Worm (Caenorhabditis elegans) whole organism, L4 larva: ENCODE measurements around the gene F59A1.13.
A peak's percentile ranks its signal among the peaks of the same experiment; 100 is the strongest.

Source experiments
- D1046.2 ChIP-seq: fragments of 200-800 bp; sonication (Bioruptor generic); IDR thresholded peaks from 2 replicates; pipeline ENCODE4 v1.3.6; 2022; ENCODE audit warnings: missing genetic modification characterization, missing compliant biosample characterization
- F10B5.3 ChIP-seq: sonication (generic microtip); optimal IDR thresholded peaks from 2 replicates; lab custom pipeline; 2016; ENCODE audit warnings: mild to moderate bottlenecking, missing genetic modification characterization, missing compliant biosample characterization
- F26F4.8 ChIP-seq: fragments of 200-800 bp; sonication (Bioruptor generic); conservative IDR thresholded peaks from 2 replicates; pipeline ENCODE4 v1.3.6; 2022; ENCODE audit warnings: missing genetic modification characterization, missing compliant biosample characterization
- R02D3.7 ChIP-seq: fragments of 150-350 bp; sonication (generic microtip); optimal IDR thresholded peaks from 3 replicates; lab custom pipeline; 2014; ENCODE audit warnings: missing biosample characterization, missing genetic modification characterization
- T26A8.4 ChIP-seq: fragments of 200-800 bp; sonication (Bioruptor generic); IDR thresholded peaks from 2 replicates; pipeline ENCODE4 v1.3.6; 2022; ENCODE audit warnings: missing genetic modification characterization, missing compliant biosample characterization
- Y5F2A.4 ChIP-seq: fragments of 200-800 bp; sonication (Bioruptor generic); optimal IDR thresholded peaks from 2 replicates; lab custom pipeline; 2018; ENCODE audit warnings: mild to moderate bottlenecking, missing genetic modification characterization, missing compliant biosample characterization
- Y75B8A.6 ChIP-seq: fragments of 200-800 bp; sonication (Bioruptor generic); IDR thresholded peaks from 2 replicates; pipeline ENCODE4 v1.3.6; 2022; ENCODE audit warnings: missing genetic modification reagents, missing genetic modification characterization, missing compliant biosample characterization
- ZK337.2 ChIP-seq: fragments of 200-800 bp; sonication (Bioruptor generic); IDR thresholded peaks from 2 replicates; pipeline ENCODE4 v1.3.6; 2022; ENCODE audit warnings: missing genetic modification reagents, missing genetic modification characterization, missing compliant biosample characterization
- aly-2 ChIP-seq: sonication (generic microtip); optimal IDR thresholded peaks from 2 replicates; lab custom pipeline; 2018; ENCODE audit warnings: missing biosample characterization, missing genetic modification characterization
- ama-1 ChIP-seq: fragments of 150-350 bp; optimal IDR thresholded peaks from 2 replicates; lab custom pipeline; 2014; ENCODE audit warnings: inconsistent platforms, mixed read lengths
- ceh-28 ChIP-seq: fragments of 150-350 bp; optimal IDR thresholded peaks from 2 replicates; lab custom pipeline; 2014; ENCODE audit warnings: missing biosample characterization, missing genetic modification reagents, missing genetic modification characterization
- ceh-44 ChIP-seq: fragments of 200-800 bp; sonication (Bioruptor generic); IDR thresholded peaks from 2 replicates; pipeline ENCODE4 v1.3.6; 2022; ENCODE audit warnings: missing genetic modification reagents, missing genetic modification characterization, missing compliant biosample characterization
- ceh-62 ChIP-seq: sonication (generic microtip); optimal IDR thresholded peaks from 2 replicates; lab custom pipeline; 2017; ENCODE audit warnings: missing biosample characterization, missing genetic modification characterization
- ceh-82 ChIP-seq: sonication (generic microtip); optimal IDR thresholded peaks from 2 replicates; lab custom pipeline; 2017; ENCODE audit warnings: missing biosample characterization, missing genetic modification characterization
- ces-1 ChIP-seq: fragments of 150-350 bp; sonication (generic microtip); optimal IDR thresholded peaks from 4 replicates; lab custom pipeline; 2014; ENCODE audit warnings: missing biosample characterization, missing genetic modification reagents, missing genetic modification characterization
- ctbp-1 ChIP-seq: fragments of 200-800 bp; sonication (Bioruptor generic); IDR thresholded peaks from 2 replicates; pipeline ENCODE4 v1.3.6; 2022; ENCODE audit warnings: missing genetic modification reagents, missing genetic modification characterization, missing compliant biosample characterization
- daf-12 ChIP-seq: fragments of 150-350 bp; optimal IDR thresholded peaks from 2 replicates; lab custom pipeline; 2014; ENCODE audit warnings: missing biosample characterization, missing genetic modification reagents, missing genetic modification characterization
- daf-16 ChIP-seq, 3 experiments: sonication (generic microtip); optimal IDR thresholded peaks; 2 replicates each; lab custom pipeline; 2016 to 2017; ENCODE audit warnings: missing genetic modification characterization in 3 of 3, missing genetic modification reagents in 3 of 3, mild to moderate bottlenecking in 2 of 3, missing compliant biosample characterization in 2 of 3, missing biosample characterization in 1 of 3, moderate library complexity in 1 of 3
- daf-19 ChIP-seq: fragments of 200-800 bp; sonication (Bioruptor generic); conservative IDR thresholded peaks from 2 replicates; pipeline ENCODE4 v1.3.6; 2022; ENCODE audit warnings: missing genetic modification characterization, missing compliant biosample characterization
- dmd-6 ChIP-seq: fragments of 200-800 bp; sonication (Bioruptor generic); IDR thresholded peaks from 2 replicates; pipeline ENCODE4 v1.3.6; 2022; ENCODE audit warnings: missing genetic modification reagents, missing genetic modification characterization, missing compliant biosample characterization
- dmd-8 ChIP-seq: fragments of 200-800 bp; sonication (Bioruptor generic); IDR thresholded peaks from 2 replicates; pipeline ENCODE4 v1.3.6; 2022; ENCODE audit warnings: missing genetic modification characterization, missing compliant biosample characterization
- duxl-1 ChIP-seq: sonication (generic microtip); optimal IDR thresholded peaks from 2 replicates; lab custom pipeline; 2016; ENCODE audit warnings: mild to moderate bottlenecking, missing genetic modification characterization, moderate library complexity, missing compliant biosample characterization; ENCODE audit not compliant: poor library complexity
- fkh-10 ChIP-seq: fragments of 150-350 bp; optimal IDR thresholded peaks from 2 replicates; lab custom pipeline; 2014; ENCODE audit warnings: missing biosample characterization, missing genetic modification reagents, missing genetic modification characterization
- fos-1 ChIP-seq: fragments of 150-350 bp; optimal IDR thresholded peaks from 2 replicates; lab custom pipeline; 2014; ENCODE audit warnings: missing biosample characterization, missing genetic modification characterization
- hif-1 ChIP-seq, 2 experiments: sonication (generic microtip); optimal IDR thresholded peaks; 2 replicates each; lab custom pipeline; 2016 to 2017; ENCODE audit warnings: missing compliant biosample characterization in 2 of 2, missing genetic modification characterization in 2 of 2, missing genetic modification reagents in 2 of 2, missing genotype in 2 of 2, mild to moderate bottlenecking in 1 of 2
- hlh-11 ChIP-seq: fragments of 200-800 bp; sonication (Bioruptor generic); optimal IDR thresholded peaks from 2 replicates; lab custom pipeline; 2018; ENCODE audit warnings: mild to moderate bottlenecking, missing genetic modification characterization, missing compliant biosample characterization
- hlh-30 ChIP-seq: sonication (generic microtip); optimal IDR thresholded peaks from 2 replicates; lab custom pipeline; 2017; ENCODE audit warnings: antibody characterized with exemption, mild to moderate bottlenecking, missing genetic modification characterization, missing compliant biosample characterization; ENCODE audit not compliant: insufficient read depth
- hmg-1.1 ChIP-seq: fragments of 200-800 bp; sonication (Bioruptor generic); IDR thresholded peaks from 2 replicates; pipeline ENCODE4 v1.3.6; 2022; ENCODE audit warnings: missing genetic modification reagents, missing genetic modification characterization, missing compliant biosample characterization
- jun-1 ChIP-seq: fragments of 150-350 bp; optimal IDR thresholded peaks from 2 replicates; lab custom pipeline; 2014; ENCODE audit warnings: missing biosample characterization, missing genetic modification reagents, missing genetic modification characterization
- lin-15B ChIP-seq: fragments of 150-350 bp; sonication (generic microtip); optimal IDR thresholded peaks from 3 replicates; lab custom pipeline; 2014; ENCODE audit warnings: missing biosample characterization, missing genetic modification characterization
- lin-29 ChIP-seq: fragments of 200-800 bp; sonication (Bioruptor generic); IDR thresholded peaks from 2 replicates; pipeline ENCODE4 v1.3.6; 2022; ENCODE audit warnings: missing genetic modification reagents, missing genetic modification characterization, missing compliant biosample characterization
- lsy-2 ChIP-seq, 2 experiments: fragments of 150-350 bp in 1 of 2; sonication (generic microtip) in 1 of 2; optimal IDR thresholded peaks; 2 replicates each; lab custom pipeline; 2014 to 2017; ENCODE audit warnings: missing biosample characterization in 2 of 2, missing genetic modification characterization in 2 of 2
- madf-9 ChIP-seq: fragments of 200-800 bp; sonication (Bioruptor generic); conservative IDR thresholded peaks from 2 replicates; pipeline ENCODE4 v1.3.6; 2022; ENCODE audit warnings: missing genetic modification reagents, missing genetic modification characterization, missing compliant biosample characterization
- mdt-29 ChIP-seq: fragments of 200-800 bp; sonication (Bioruptor generic); IDR thresholded peaks from 2 replicates; pipeline ENCODE4 v1.3.6; 2022; ENCODE audit warnings: missing genetic modification reagents, missing genetic modification characterization, missing compliant biosample characterization
- nhr-10 ChIP-seq: fragments of 150-350 bp; optimal IDR thresholded peaks from 2 replicates; lab custom pipeline; 2014; ENCODE audit warnings: missing biosample characterization, missing genetic modification characterization
- nhr-102 ChIP-seq: sonication (generic microtip); optimal IDR thresholded peaks from 2 replicates; lab custom pipeline; 2016; ENCODE audit warnings: mild to moderate bottlenecking, missing genetic modification characterization, moderate library complexity, missing compliant biosample characterization
- nhr-237 ChIP-seq: sonication (generic microtip); optimal IDR thresholded peaks from 2 replicates; lab custom pipeline; 2017; ENCODE audit warnings: missing biosample characterization, missing genetic modification characterization
- nhr-28 ChIP-seq: fragments of 150-350 bp; optimal IDR thresholded peaks from 2 replicates; lab custom pipeline; 2014; ENCODE audit warnings: missing biosample characterization, missing genetic modification characterization
- nhr-42 ChIP-seq: fragments of 200-800 bp; sonication (Bioruptor generic); IDR thresholded peaks from 2 replicates; pipeline ENCODE4 v1.3.6; 2022; ENCODE audit warnings: missing genetic modification characterization, missing compliant biosample characterization
- nhr-48 ChIP-seq: sonication (generic microtip); optimal IDR thresholded peaks from 2 replicates; lab custom pipeline; 2016; ENCODE audit warnings: mild to moderate bottlenecking, missing genetic modification characterization, missing compliant biosample characterization
- nhr-6 ChIP-seq: fragments of 150-350 bp; optimal IDR thresholded peaks from 2 replicates; lab custom pipeline; 2014; ENCODE audit warnings: missing biosample characterization, missing genetic modification characterization
- php-3 ChIP-seq: fragments of 200-800 bp; sonication (Bioruptor generic); IDR thresholded peaks from 2 replicates; pipeline ENCODE4 v1.3.6; 2022; ENCODE audit warnings: missing genetic modification reagents, missing genetic modification characterization, missing compliant biosample characterization
- saeg-2 ChIP-seq: fragments of 200-800 bp; sonication (Bioruptor generic); IDR thresholded peaks from 2 replicates; pipeline ENCODE4 v1.3.6; 2022; ENCODE audit warnings: missing genetic modification reagents, missing genetic modification characterization, missing compliant biosample characterization
- set-16 ChIP-seq: fragments of 200-800 bp; sonication (Bioruptor generic); IDR thresholded peaks from 2 replicates; pipeline ENCODE4 v1.3.6; 2022; ENCODE audit warnings: missing genetic modification reagents, missing genetic modification characterization, missing compliant biosample characterization
- skn-1 ChIP-seq: fragments of 150-350 bp; optimal IDR thresholded peaks from 2 replicates; lab custom pipeline; 2014; ENCODE audit warnings: missing biosample characterization, missing genetic modification characterization
- unc-39 ChIP-seq: sonication (generic microtip); optimal IDR thresholded peaks from 2 replicates; lab custom pipeline; 2017; ENCODE audit warnings: missing biosample characterization, missing genetic modification characterization
- unc-62 ChIP-seq, 3 experiments: fragments of 150-350 bp in 1 of 3; sonication (generic microtip); optimal IDR thresholded peaks in 2 of 3; peaks in 1 of 3; 1 replicate in 1 of 3; 2 replicates in 2 of 3; lab custom pipeline; 2014 to 2017; ENCODE audit warnings: missing biosample characterization in 3 of 3, missing genetic modification characterization in 3 of 3, missing genetic modification reagents in 3 of 3, missing genotype in 1 of 3
- vab-7 ChIP-seq: fragments of 200-800 bp; sonication (Bioruptor generic); IDR thresholded peaks from 2 replicates; pipeline ENCODE4 v1.3.6; 2022; ENCODE audit warnings: missing genetic modification reagents, missing genetic modification characterization, missing compliant biosample characterization
- zfp-3 ChIP-seq: fragments of 200-800 bp; sonication (Bioruptor generic); conservative IDR thresholded peaks from 2 replicates; pipeline ENCODE4 v1.3.6; 2022; ENCODE audit warnings: missing genetic modification reagents, missing genetic modification characterization, missing compliant biosample characterization
- zip-11 ChIP-seq: fragments of 200-800 bp; sonication (Bioruptor generic); IDR thresholded peaks from 2 replicates; pipeline ENCODE4 v1.3.6; 2022; ENCODE audit warnings: missing genetic modification characterization, missing compliant biosample characterization
- ztf-11 ChIP-seq: fragments of 150-350 bp; optimal IDR thresholded peaks from 2 replicates; lab custom pipeline; 2014; ENCODE audit warnings: missing biosample characterization, missing genetic modification characterization

Gene F59A1.13

DNA sequence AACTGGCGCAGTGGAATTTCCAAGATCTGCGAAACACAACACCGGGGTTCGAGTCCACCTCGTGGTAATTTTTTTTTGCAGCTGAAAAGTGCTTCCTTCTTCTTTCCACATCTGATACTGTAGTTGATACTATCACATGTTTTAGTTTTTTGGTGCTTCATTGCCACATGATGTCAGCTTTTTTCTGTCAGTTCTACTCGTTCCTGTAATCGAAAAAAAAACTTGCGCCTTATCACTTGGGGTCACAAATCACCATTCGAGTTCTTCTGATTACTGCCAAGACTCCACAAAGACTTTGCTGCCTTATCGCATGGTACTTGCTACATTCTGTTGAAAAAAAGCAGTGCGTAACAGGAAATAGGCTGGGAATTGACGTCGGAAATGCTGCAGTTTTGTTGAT lies 30.9 kb upstream of the F59A1.13 start:
- TF ChIP-seq ceh-62 (tag; lab: Kevin White, UChicago) (no peak), aly-2 (tag; lab: Kevin White, UChicago) (no peak), unc-62 (GFP tag; optimal IDR thresholded peaks at IDR 0.05 in 1 of 2; lab: Kevin White, UChicago) (no peak), unc-62 (tag; optimal IDR thresholded peaks at IDR 0.05; lab: Kevin White, UChicago) (no peak), hmg-1.1 (no peak), zfp-3 (GFP tag; lab: Robert Waterston, UW) (no peak), Y75B8A.6 (GFP tag; lab: Robert Waterston, UW) (no peak), ztf-11 (tag; lab: Kevin White, UChicago) (no peak), vab-7 (GFP tag; lab: Robert Waterston, UW) (no peak), lin-29 (GFP tag; lab: Robert Waterston, UW) (no peak), php-3 (GFP tag; lab: Robert Waterston, UW) (peak; percentile 85), duxl-1 (tag; lab: Kevin White, UChicago) (no peak), daf-19 (no peak), nhr-42 (GFP tag; lab: Robert Waterston, UW) (peak; percentile 53; the same call in 1 of the 2 replicates), set-16 (GFP tag; lab: Robert Waterston, UW) (no peak), ama-1 (lab: Kevin White, UChicago) (no peak), ceh-44 (GFP tag; lab: Robert Waterston, UW) (no peak), ceh-28 (no peak), D1046.2 (GFP tag; lab: Robert Waterston, UW) (no peak), ceh-82 (tag; lab: Kevin White, UChicago) (no peak), saeg-2 (GFP tag; lab: Robert Waterston, UW) (peak; percentile 72; the same call in 1 of the 2 replicates), nhr-48 (peak; percentile 70), dmd-6 (GFP tag; lab: Robert Waterston, UW) (peak; percentile 97), zip-11 (GFP tag; lab: Robert Waterston, UW) (no peak), T26A8.4 (no peak), R02D3.7 (tag; lab: Kevin White, UChicago) (no peak), ctbp-1 (no peak), madf-9 (GFP tag; lab: Robert Waterston, UW) (no peak), lsy-2 (tag; optimal IDR thresholded peaks at IDR 0.05; lab: Kevin White, UChicago) (no peak), hlh-30 (tag; lab: Kevin White, UChicago) (peak; percentile 53), lin-15B (tag; lab: Kevin White, UChicago) (no peak), ZK337.2 (GFP tag; lab: Robert Waterston, UW) (no peak), Y5F2A.4 (no peak), nhr-6 (tag; lab: Kevin White, UChicago) (no peak), nhr-237 (tag; lab: Kevin White, UChicago) (no peak), fkh-10 (GFP tag; lab: Kevin White, UChicago) (no peak), nhr-10 (tag; lab: Kevin White, UChicago) (peak; percentile 58), dmd-8 (GFP tag; lab: Robert Waterston, UW) (no peak), jun-1 (tag; lab: Kevin White, UChicago) (no peak), nhr-28 (tag; lab: Kevin White, UChicago) (peak; percentile 90), unc-39 (no peak), ces-1 (GFP tag; lab: Kevin White, UChicago) (no peak), hif-1 (tag; optimal IDR thresholded peaks at IDR 0.05; lab: Kevin White, UChicago) (no peak), skn-1 (tag; lab: Kevin White, UChicago) (no peak), daf-16 (GFP tag; optimal IDR thresholded peaks at IDR 0.05; lab: Kevin White, UChicago) (no peak), daf-16 (tag; optimal IDR thresholded peaks at IDR 0.05; lab: Kevin White, UChicago) (peak; percentile 94), daf-12 (tag; lab: Kevin White, UChicago) (no peak), hlh-11 (tag; lab: Kevin White, UChicago) (peak; percentile 91), mdt-29 (GFP tag; lab: Robert Waterston, UW) (peak; percentile 67), F26F4.8 (GFP tag; lab: Robert Waterston, UW) (no peak), F10B5.3 (no peak), fos-1 (tag; lab: Kevin White, UChicago) (no peak), nhr-102 (tag; lab: Kevin White, UChicago) (peak; percentile 78)
